Worm (Caenorhabditis elegans) whole organism, L2 larva: ENCODE results near the gene pals-22.

ENCODE experiments used
- C34F6.9 ChIP-seq: fragments of 150-350 bp; optimal IDR thresholded peaks from 2 replicates; lab custom pipeline; 2014; ENCODE audit warnings: missing biosample characterization, missing genetic modification characterization
- R02D3.7 ChIP-seq: fragments of 150-350 bp; optimal IDR thresholded peaks from 2 replicates; lab custom pipeline; 2014; ENCODE audit warnings: missing biosample characterization, missing genetic modification characterization
- Y55F3AM.14 ChIP-seq: fragments of 200-800 bp; sonication (Bioruptor generic); optimal IDR thresholded peaks from 2 replicates; lab custom pipeline; 2018; ENCODE audit warnings: mild to moderate bottlenecking, missing genetic modification characterization, missing compliant biosample characterization
- ZK546.5 ChIP-seq: sonication (generic microtip); optimal IDR thresholded peaks from 2 replicates; lab custom pipeline; 2017; ENCODE audit warnings: missing biosample characterization, missing genetic modification characterization
- alr-1 ChIP-seq: fragments of 150-350 bp; optimal IDR thresholded peaks from 2 replicates; lab custom pipeline; 2014; ENCODE audit warnings: missing biosample characterization, missing genetic modification characterization
- blmp-1 ChIP-seq: sonication (generic microtip); optimal IDR thresholded peaks from 2 replicates; lab custom pipeline; 2017; ENCODE audit warnings: missing genetic modification characterization, mild to moderate bottlenecking, missing compliant biosample characterization, antibody characterized with exemption, moderate library complexity; ENCODE audit not compliant: insufficient read depth
- ceh-16 ChIP-seq: fragments of 150-350 bp; optimal IDR thresholded peaks from 2 replicates; lab custom pipeline; 2014; ENCODE audit warnings: missing biosample characterization, missing genetic modification characterization
- crh-2 ChIP-seq: sonication (generic microtip); optimal IDR thresholded peaks from 2 replicates; lab custom pipeline; 2017; ENCODE audit warnings: missing biosample characterization, missing genetic modification characterization
- egl-27 ChIP-seq: sonication (generic microtip); optimal IDR thresholded peaks from 3 replicates; lab custom pipeline; 2017; ENCODE audit warnings: missing biosample characterization, missing genetic modification reagents, missing genetic modification characterization
- elt-3 ChIP-seq: sonication (generic microtip); optimal IDR thresholded peaks from 2 replicates; lab custom pipeline; 2017; ENCODE audit warnings: missing biosample characterization, missing genetic modification characterization
- fos-1 ChIP-seq: fragments of 150-350 bp; optimal IDR thresholded peaks from 2 replicates; lab custom pipeline; 2014; ENCODE audit warnings: missing biosample characterization, missing genetic modification characterization
- lin-11 ChIP-seq: fragments of 150-350 bp; sonication (generic microtip); optimal IDR thresholded peaks from 2 replicates; lab custom pipeline; 2014; ENCODE audit warnings: missing biosample characterization, missing genetic modification characterization, inconsistent platforms, mixed read lengths
- lin-39 ChIP-seq: fragments of 150-350 bp; optimal IDR thresholded peaks from 2 replicates; lab custom pipeline; 2014; ENCODE audit warnings: missing biosample characterization, missing genetic modification reagents, missing genetic modification characterization
- mab-5 ChIP-seq: fragments of 150-350 bp; optimal IDR thresholded peaks from 2 replicates; lab custom pipeline; 2014; ENCODE audit warnings: missing biosample characterization, missing genetic modification characterization
- mbf-1 ChIP-seq: sonication (generic microtip); optimal IDR thresholded peaks from 2 replicates; lab custom pipeline; 2017; ENCODE audit warnings: missing biosample characterization, missing genetic modification characterization
- mdl-1 ChIP-seq, 2 experiments: fragments of 150-350 bp in 1 of 2; sonication (generic microtip) in 1 of 2; optimal IDR thresholded peaks; 2 replicates each; lab custom pipeline; 2017; ENCODE audit warnings: missing biosample characterization in 2 of 2, missing genetic modification characterization in 2 of 2
- nhr-11 ChIP-seq: fragments of 150-350 bp; optimal IDR thresholded peaks from 2 replicates; lab custom pipeline; 2014; ENCODE audit warnings: missing biosample characterization, missing genetic modification characterization
- nhr-129 ChIP-seq: fragments of 150-350 bp; optimal IDR thresholded peaks from 2 replicates; lab custom pipeline; 2014; ENCODE audit warnings: missing biosample characterization, missing genetic modification characterization
- nhr-21 ChIP-seq: fragments of 150-350 bp; optimal IDR thresholded peaks from 2 replicates; lab custom pipeline; 2014; ENCODE audit warnings: missing biosample characterization, missing genetic modification characterization
- nhr-23 ChIP-seq: fragments of 150-350 bp; optimal IDR thresholded peaks from 2 replicates; lab custom pipeline; 2014; ENCODE audit warnings: missing biosample characterization, missing genetic modification reagents, missing genetic modification characterization
- nhr-25 ChIP-seq: fragments of 150-350 bp; sonication (generic microtip); optimal IDR thresholded peaks from 3 replicates; lab custom pipeline; 2014; ENCODE audit warnings: missing biosample characterization, missing genetic modification characterization
- nhr-6 ChIP-seq: fragments of 150-350 bp; optimal IDR thresholded peaks from 2 replicates; lab custom pipeline; 2014; ENCODE audit warnings: missing biosample characterization, missing genetic modification characterization
- nhr-77 ChIP-seq: fragments of 150-350 bp; optimal IDR thresholded peaks from 2 replicates; lab custom pipeline; 2014; ENCODE audit warnings: missing biosample characterization, missing genetic modification characterization
- peb-1 ChIP-seq: fragments of 150-350 bp; optimal IDR thresholded peaks from 2 replicates; lab custom pipeline; 2014; ENCODE audit warnings: missing biosample characterization, missing genetic modification characterization
- sem-4 ChIP-seq: fragments of 150-350 bp; optimal IDR thresholded peaks from 2 replicates; lab custom pipeline; 2014; ENCODE audit warnings: missing biosample characterization, missing genetic modification reagents, missing genetic modification characterization
- sma-3 ChIP-seq: sonication (generic microtip); optimal IDR thresholded peaks from 2 replicates; lab custom pipeline; 2016; ENCODE audit warnings: missing genetic modification reagents, missing genetic modification characterization, missing compliant biosample characterization
- sma-9 ChIP-seq, 2 experiments: fragments of 150-350 bp in 1 of 2; sonication (generic microtip) in 1 of 2; optimal IDR thresholded peaks; 2 replicates each; lab custom pipeline; 2014 to 2016; ENCODE audit warnings: missing genetic modification characterization in 2 of 2, mild to moderate bottlenecking in 1 of 2, missing biosample characterization in 1 of 2, missing compliant biosample characterization in 1 of 2, missing genetic modification reagents in 1 of 2, moderate library complexity in 1 of 2
- snpc-4 ChIP-seq: fragments of 150-350 bp; optimal IDR thresholded peaks from 2 replicates; lab custom pipeline; 2014; ENCODE audit warnings: missing biosample characterization, missing genetic modification characterization
- unc-39 ChIP-seq: fragments of 150-350 bp; optimal IDR thresholded peaks from 2 replicates; lab custom pipeline; 2014; ENCODE audit warnings: missing biosample characterization, missing genetic modification characterization
- unc-55 ChIP-seq: fragments of 150-350 bp; sonication (generic microtip); optimal IDR thresholded peaks from 3 replicates; lab custom pipeline; 2014; ENCODE audit warnings: missing biosample characterization, missing genetic modification reagents, missing genetic modification characterization
- unc-62 ChIP-seq: fragments of 150-350 bp; optimal IDR thresholded peaks from 2 replicates; lab custom pipeline; 2014; ENCODE audit warnings: missing biosample characterization, missing genetic modification reagents, missing genetic modification characterization
- zag-1 ChIP-seq: fragments of 150-350 bp; optimal IDR thresholded peaks from 2 replicates; lab custom pipeline; 2014; ENCODE audit warnings: missing biosample characterization, missing genetic modification characterization
- ztf-1 ChIP-seq: fragments of 200-800 bp; sonication (Bioruptor generic); conservative IDR thresholded peaks from 2 replicates; pipeline ENCODE4 v1.3.6; 2022; ENCODE audit warnings: missing genetic modification characterization, missing compliant biosample characterization
- ztf-4 ChIP-seq: fragments of 150-350 bp; optimal IDR thresholded peaks from 2 replicates; lab custom pipeline; 2014; ENCODE audit warnings: missing biosample characterization, missing genetic modification characterization

Gene pals-22

DNA sequence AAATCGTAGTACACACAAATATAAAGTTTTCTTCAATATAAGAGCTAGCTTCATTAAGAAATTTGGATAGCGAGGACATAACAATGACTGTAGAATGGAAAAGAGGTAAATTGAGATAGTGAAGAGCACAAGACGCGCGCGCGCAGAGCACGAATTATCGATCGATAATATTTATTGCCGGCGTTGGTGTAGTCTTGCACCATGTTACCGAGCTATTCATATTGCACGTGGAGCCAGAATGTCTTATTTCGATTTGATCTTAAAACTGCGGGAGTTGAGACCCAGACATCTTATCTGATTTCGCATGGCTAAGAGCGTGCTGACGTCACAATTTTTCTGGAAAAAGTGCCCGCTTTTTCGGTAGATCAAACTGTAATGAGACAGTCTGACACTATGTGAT is 37.3 kb downstream of the pals-22 start, which contains the start of gene F40G9.18:
Gene F40G9.18 (minus strand): TSS at position 101 of the 400 bp plus-strand sequence.
- TF ChIP-seq crh-2 (tag; lab: Kevin White, UChicago) = no peak
- TF ChIP-seq sem-4 = no peak
- no peak for TF ChIP-seq nhr-23 (tag; lab: Kevin White, UChicago)
- TF ChIP-seq Y55F3AM.14 (GFP tag; lab: Kevin White, UChicago) = no peak
- no peak for TF ChIP-seq sma-3 (GFP tag; lab: Kevin White, UChicago)
- no peak for TF ChIP-seq C34F6.9 (tag; lab: Kevin White, UChicago)
- TF ChIP-seq mbf-1 = no peak
- no peak for TF ChIP-seq lin-39 (tag; lab: Kevin White, UChicago)
- no peak for TF ChIP-seq nhr-25 (tag; lab: Kevin White, UChicago)
- no peak for TF ChIP-seq blmp-1 (tag; lab: Kevin White, UChicago)
- TF ChIP-seq unc-55 (GFP tag; lab: Kevin White, UChicago) = no peak
- TF ChIP-seq ztf-1 (GFP tag; lab: Robert Waterston, UW) = no peak
- TF ChIP-seq peb-1 (tag; lab: Kevin White, UChicago) = no peak
- TF ChIP-seq nhr-6 (tag; lab: Kevin White, UChicago) = no peak

DNA sequence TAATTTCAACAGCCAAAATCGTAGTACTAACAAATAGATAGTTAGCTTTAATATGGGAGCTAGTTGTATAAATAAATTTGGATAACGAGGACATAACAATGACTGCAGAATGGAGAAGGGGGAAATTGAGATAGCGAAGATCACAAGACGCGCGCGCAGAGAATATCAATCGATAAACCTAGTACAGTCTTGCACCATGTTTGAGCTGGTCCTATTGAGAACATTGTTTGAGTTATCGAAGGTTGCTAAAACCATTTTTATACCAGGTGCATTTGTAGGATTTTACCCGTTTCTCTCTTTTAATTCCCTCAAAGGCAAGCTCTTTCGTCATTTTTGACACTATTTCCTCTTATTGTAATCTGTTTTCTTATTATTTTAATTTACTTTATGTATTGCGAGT is 39.4 kb downstream of the pals-22 start, which contains the start of the genes F40G9.9 and F40G9.12:
Gene F40G9.9 (minus strand): TSS at position 101 of the 400 bp plus-strand sequence.
Gene F40G9.12 (plus strand): TSS at position 231 of the 400 bp plus-strand sequence.
- no peak for TF ChIP-seq lin-39 (tag; lab: Kevin White, UChicago)
- no peak for TF ChIP-seq egl-27 (tag; lab: Kevin White, UChicago)
- no peak for TF ChIP-seq lin-11 (tag; lab: Kevin White, UChicago)
- no peak for TF ChIP-seq nhr-11 (tag; lab: Kevin White, UChicago)
- no peak for TF ChIP-seq unc-62 (GFP tag; lab: Kevin White, UChicago)
- TF ChIP-seq R02D3.7 (tag; lab: Kevin White, UChicago) = no peak
- no peak for TF ChIP-seq nhr-21
- no peak for TF ChIP-seq ztf-4
- TF ChIP-seq elt-3 (tag; lab: Kevin White, UChicago) = no peak
- no peak for TF ChIP-seq mdl-1 (tag; optimal IDR thresholded peaks at IDR 0.05; lab: Kevin White, UChicago)
- TF ChIP-seq nhr-77 (tag; lab: Kevin White, UChicago) = no peak
- TF ChIP-seq peb-1 (tag; lab: Kevin White, UChicago) = no peak
- no peak for TF ChIP-seq unc-55 (GFP tag; lab: Kevin White, UChicago)
- TF ChIP-seq snpc-4 = no peak
- no peak for TF ChIP-seq mab-5 (tag; lab: Kevin White, UChicago)

- TF ChIP-seq unc-39 (tag; lab: Kevin White, UChicago) (no peak), nhr-6 (tag; lab: Kevin White, UChicago) (no peak), elt-3 (tag; lab: Kevin White, UChicago) (no peak), alr-1 (no peak), sma-9 (GFP tag; optimal IDR thresholded peaks at IDR 0.05; lab: Kevin White, UChicago) (no peak), sma-9 (tag; optimal IDR thresholded peaks at IDR 0.05; lab: Kevin White, UChicago) (no peak), R02D3.7 (tag; lab: Kevin White, UChicago) (no peak), ztf-1 (GFP tag; lab: Robert Waterston, UW) (no peak), lin-11 (tag; lab: Kevin White, UChicago) (no peak), sem-4 (no peak)
Measured at ce11 chrIII:173501-173900, 41.3 kb downstream of the pals-22 start, which contains the start of gene F40G9.19. F40G9.19 (plus strand) TSS chrIII:173801.

ce11 chrIII:175733-176132 is 43.5 kb downstream of the pals-22 start, which contains the start of gene clec-148:
clec-148 (minus strand) TSS chrIII:175833.
- TF ChIP-seq fos-1 = peak; percentile 53
- TF ChIP-seq nhr-25 (tag; lab: Kevin White, UChicago) = no peak
- TF ChIP-seq sem-4 = no peak
- TF ChIP-seq ZK546.5 (tag; lab: Kevin White, UChicago) = no peak
- TF ChIP-seq ceh-16 = no peak
- no peak for TF ChIP-seq zag-1 (tag; lab: Kevin White, UChicago)
- no peak for TF ChIP-seq lin-11 (tag; lab: Kevin White, UChicago)

DNA sequence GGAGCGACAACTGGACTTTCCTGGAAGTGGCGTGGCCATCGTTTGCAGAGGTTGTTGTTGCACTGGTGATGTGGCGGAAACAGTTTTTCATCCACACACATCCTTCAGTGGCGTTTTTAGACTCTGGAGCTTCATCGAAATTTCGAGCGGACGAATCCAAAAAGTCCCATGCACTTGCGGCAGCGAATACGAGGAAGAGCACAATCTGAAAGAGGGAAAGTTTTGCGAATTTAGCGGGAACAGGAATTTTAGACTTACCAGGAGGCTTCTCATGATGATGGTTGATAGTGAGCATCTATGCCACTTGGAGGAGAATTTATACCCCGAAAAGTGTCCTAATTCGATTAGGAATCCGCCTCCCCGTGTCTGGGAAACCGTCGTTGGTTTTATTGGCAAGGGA is 45.5 kb downstream of the pals-22 start, which contains the start of gene F40G9.14:
Gene F40G9.14 (minus strand): TSS at position 101 of the 400 bp plus-strand sequence.
- TF ChIP-seq peb-1 (tag; lab: Kevin White, UChicago) (no peak), nhr-129 (tag; lab: Kevin White, UChicago) (no peak), alr-1 (no peak)
